Fruit fly (Drosophila melanogaster): ENCODE data around the gene CG4194.

- TF ChIP-seq Pif1A (GFP tag; optimal IDR thresholded peaks at IDR 0.05) (no peak), CG17806 (tag; optimal IDR thresholded peaks at IDR 0.05) (no peak), CG15710 (tag; optimal IDR thresholded peaks at IDR 0.05) (no peak), CG14655 (GFP tag; optimal IDR thresholded peaks at IDR 0.05) (no peak), CG8301 (tag; optimal IDR thresholded peaks at IDR 0.05) (no peak), CG8159 (tag; optimal IDR thresholded peaks at IDR 0.05) (no peak), Snoo (tag; optimal IDR thresholded peaks at IDR 0.05) (no peak), CG13204 (GFP tag; optimal IDR thresholded peaks at IDR 0.05) (peak; percentile 26), Ets98B (GFP tag; IDR thresholded peaks at IDR 0.05) (no peak), CG12605 (GFP tag; IDR thresholded peaks at IDR 0.05) (no peak), CG4496 (GFP tag; IDR thresholded peaks at IDR 0.05) (no peak), gl (tag; optimal IDR thresholded peaks at IDR 0.05) (no peak), CG34367 (tag; optimal IDR thresholded peaks at IDR 0.05) (no peak)
These were observed 37.1 kb upstream of the CG4194 start for dm6 chrX:2031308-2031707.

Measured in whole organism, pupa.